Fruit fly (Drosophila melanogaster) whole organism, embryonic: ENCODE results near the gene dia.
A peak's percentile ranks its signal among the peaks of the same experiment; 100 is the strongest.

ENCODE experiments used
- B-H2 ChIP-seq: fragments of 200-800 bp; sonication (Bioruptor generic); optimal IDR thresholded peaks from 2 replicates; lab custom pipeline; 2018; ENCODE audit warnings: missing biosample characterization, mild to moderate bottlenecking, missing genetic modification characterization
- Blimp-1 ChIP-seq: fragments of 200-800 bp; sonication (Bioruptor generic); optimal IDR thresholded peaks from 3 replicates; lab custom pipeline; 2018; ENCODE audit warnings: missing biosample characterization, missing genetic modification characterization, mild to moderate bottlenecking, moderate library complexity, missing genetic modification reagents
- BtbVII ChIP-seq: fragments of 200-800 bp; sonication (Bioruptor generic); optimal IDR thresholded peaks from 3 replicates; lab custom pipeline; 2017; ENCODE audit warnings: missing biosample characterization, mild to moderate bottlenecking, missing genetic modification characterization
- CG13894 ChIP-seq: fragments of 200-800 bp; sonication (Bioruptor generic); optimal IDR thresholded peaks from 3 replicates; lab custom pipeline; 2018; ENCODE audit warnings: missing biosample characterization, mild to moderate bottlenecking, missing genetic modification characterization, moderate library complexity
- CG14667 ChIP-seq: fragments of 200-800 bp; sonication (Bioruptor generic); IDR thresholded peaks from 2 replicates; pipeline ENCODE4 v1.3.6; 2022; ENCODE audit warnings: missing biosample characterization, missing genetic modification characterization
- CG1602 ChIP-seq: fragments of 200-800 bp; sonication (Bioruptor generic); optimal IDR thresholded peaks from 3 replicates; lab custom pipeline; 2016; ENCODE audit warnings: missing biosample characterization, missing genetic modification characterization
- CG16863 ChIP-seq: fragments of 200-800 bp; sonication (Bioruptor generic); optimal IDR thresholded peaks from 3 replicates; lab custom pipeline; 2016; ENCODE audit warnings: missing biosample characterization, missing genetic modification characterization
- CG17359 ChIP-seq: fragments of 200-800 bp; sonication (Bioruptor generic); optimal IDR thresholded peaks from 3 replicates; lab custom pipeline; 2018; ENCODE audit warnings: missing biosample characterization, mild to moderate bottlenecking, missing genetic modification characterization, moderate library complexity
- CG17385 ChIP-seq: fragments of 200-800 bp; sonication (Bioruptor generic); optimal IDR thresholded peaks from 3 replicates; lab custom pipeline; 2018; ENCODE audit warnings: missing biosample characterization, mild to moderate bottlenecking, missing genetic modification characterization
- CG18476 ChIP-seq: fragments of 200-800 bp; sonication (Bioruptor generic); optimal IDR thresholded peaks from 2 replicates; lab custom pipeline; 2016; ENCODE audit warnings: missing biosample characterization, mild to moderate bottlenecking, missing genetic modification characterization
- CG2889 ChIP-seq: fragments of 200-800 bp; sonication (Bioruptor generic); IDR thresholded peaks from 3 replicates; pipeline ENCODE4 v1.3.6; 2022; ENCODE audit warnings: missing biosample characterization, missing genetic modification characterization
- CG32772 ChIP-seq: fragments of 200-800 bp; sonication (Bioruptor generic); IDR thresholded peaks from 2 replicates; pipeline ENCODE4 v1.3.6; 2022; ENCODE audit warnings: missing biosample characterization, missing genetic modification characterization
- CG33557 ChIP-seq: fragments of 200-800 bp; sonication (Bioruptor generic); optimal IDR thresholded peaks from 2 replicates; lab custom pipeline; 2019; ENCODE audit warnings: missing biosample characterization, mild to moderate bottlenecking, missing genetic modification characterization, moderate library complexity
- CG3407 ChIP-seq: fragments of 200-800 bp; sonication (Bioruptor generic); optimal IDR thresholded peaks from 2 replicates; lab custom pipeline; 2018; ENCODE audit warnings: missing biosample characterization, mild to moderate bottlenecking, missing genetic modification characterization
- CG34376 ChIP-seq: fragments of 200-800 bp; sonication (Bioruptor generic); optimal IDR thresholded peaks from 2 replicates; lab custom pipeline; 2018; ENCODE audit warnings: missing biosample characterization, mild to moderate bottlenecking, missing genetic modification characterization
- CG3995 ChIP-seq: fragments of 200-800 bp; sonication (Bioruptor generic); optimal IDR thresholded peaks from 3 replicates; lab custom pipeline; 2016; ENCODE audit warnings: missing biosample characterization, missing genetic modification characterization
- CG4282 ChIP-seq: fragments of 200-800 bp; sonication (Bioruptor generic); optimal IDR thresholded peaks from 2 replicates; lab custom pipeline; 2016; ENCODE audit warnings: missing biosample characterization, missing genetic modification characterization
- CG4820 ChIP-seq: fragments of 200-800 bp; sonication (Bioruptor generic); optimal IDR thresholded peaks from 3 replicates; lab custom pipeline; 2016; ENCODE audit warnings: missing biosample characterization, missing genetic modification characterization
- CG5180 ChIP-seq: fragments of 200-800 bp; sonication (Bioruptor generic); optimal IDR thresholded peaks from 3 replicates; lab custom pipeline; 2017; ENCODE audit warnings: missing biosample characterization, missing genetic modification characterization, mild to moderate bottlenecking, moderate library complexity, missing genetic modification reagents
- CG5245 ChIP-seq: fragments of 200-800 bp; sonication (Bioruptor generic); optimal IDR thresholded peaks from 3 replicates; lab custom pipeline; 2016; ENCODE audit warnings: missing biosample characterization, missing genetic modification characterization
- CG8765 ChIP-seq: fragments of 200-800 bp; sonication (Bioruptor generic); IDR thresholded peaks from 2 replicates; pipeline ENCODE4 v1.3.6; 2022; ENCODE audit warnings: missing biosample characterization, missing genetic modification characterization
- Doc2 ChIP-seq: fragments of 200-800 bp; sonication (Bioruptor generic); IDR thresholded peaks from 2 replicates; pipeline ENCODE4 v1.3.6; 2022; ENCODE audit warnings: missing biosample characterization, missing genetic modification characterization
- Drgx ChIP-seq: fragments of 200-800 bp; sonication (Bioruptor generic); IDR thresholded peaks from 2 replicates; pipeline ENCODE4 v1.3.6; 2022; ENCODE audit warnings: missing biosample characterization, missing genetic modification characterization
- E2f2 ChIP-seq: fragments of 200-800 bp; sonication (Bioruptor generic); IDR thresholded peaks from 2 replicates; pipeline ENCODE4 v1.3.6; 2022; ENCODE audit warnings: missing biosample characterization, missing genetic modification characterization
- ERR ChIP-seq: fragments of 200-800 bp; sonication (Bioruptor generic); optimal IDR thresholded peaks from 2 replicates; lab custom pipeline; 2016; ENCODE audit warnings: missing biosample characterization, missing genetic modification characterization
- Eip74EF ChIP-seq, 2 experiments: fragments of 200-800 bp in 1 of 2; fragments of >200 bp in 1 of 2; sonication (Bioruptor generic) in 1 of 2; optimal IDR thresholded peaks; 2 replicates each; lab custom pipeline; 2017 to 2019; ENCODE audit warnings: missing biosample characterization in 2 of 2, missing genetic modification characterization in 2 of 2, mild to moderate bottlenecking in 1 of 2, moderate library complexity in 1 of 2
- Fer3 ChIP-seq: fragments of 200-800 bp; sonication (Bioruptor generic); optimal IDR thresholded peaks from 2 replicates; lab custom pipeline; 2018; ENCODE audit warnings: missing biosample characterization, mild to moderate bottlenecking, missing genetic modification characterization, moderate library complexity
- HLH3B ChIP-seq: fragments of 200-800 bp; sonication (Bioruptor generic); IDR thresholded peaks from 2 replicates; pipeline ENCODE4 v1.3.6; 2022; ENCODE audit warnings: missing biosample characterization, missing genetic modification characterization
- HmgD ChIP-seq: fragments of 200-800 bp; sonication (Bioruptor generic); optimal IDR thresholded peaks from 3 replicates; lab custom pipeline; 2016; ENCODE audit warnings: missing biosample characterization, missing genetic modification characterization
- MTF-1 ChIP-seq: fragments of 200-800 bp; sonication (Bioruptor generic); optimal IDR thresholded peaks from 2 replicates; lab custom pipeline; 2018; ENCODE audit warnings: missing biosample characterization, mild to moderate bottlenecking, missing genetic modification characterization, borderline replicate concordance
- Meics ChIP-seq: fragments of 200-800 bp; sonication (Bioruptor generic); optimal IDR thresholded peaks from 2 replicates; lab custom pipeline; 2017; ENCODE audit warnings: missing biosample characterization, mild to moderate bottlenecking, missing genetic modification characterization
- Nf-YB ChIP-seq: fragments of 200-800 bp; sonication (Bioruptor generic); optimal IDR thresholded peaks from 3 replicates; lab custom pipeline; 2019; ENCODE audit warnings: missing biosample characterization, mild to moderate bottlenecking, missing genetic modification characterization, moderate library complexity
- Ptx1 ChIP-seq: fragments of 200-800 bp; sonication (Bioruptor generic); IDR thresholded peaks from 2 replicates; pipeline ENCODE4 v1.3.6; 2022; ENCODE audit warnings: missing biosample characterization, missing genetic modification characterization
- Rfx ChIP-seq: fragments of 200-800 bp; sonication (Bioruptor generic); IDR thresholded peaks from 2 replicates; pipeline ENCODE4 v1.3.6; 2022; ENCODE audit warnings: missing biosample characterization, missing genetic modification characterization
- ase ChIP-seq: fragments of 200-800 bp; sonication (Bioruptor generic); IDR thresholded peaks from 3 replicates; pipeline ENCODE4 v1.3.6; 2022; ENCODE audit warnings: missing biosample characterization, missing genetic modification characterization
- caup ChIP-seq: fragments of 200-800 bp; sonication (Bioruptor generic); optimal IDR thresholded peaks from 3 replicates; lab custom pipeline; 2017; ENCODE audit warnings: missing biosample characterization, mild to moderate bottlenecking, missing genetic modification characterization, moderate library complexity; ENCODE audit not compliant: severe bottlenecking
- chm ChIP-seq: fragments of 200-800 bp; sonication (Bioruptor generic); IDR thresholded peaks from 2 replicates; pipeline ENCODE4 v1.3.6; 2022; ENCODE audit warnings: missing biosample characterization, missing genetic modification characterization
- da ChIP-seq: fragments of 200-800 bp; sonication (Bioruptor generic); optimal IDR thresholded peaks from 2 replicates; lab custom pipeline; 2016; ENCODE audit warnings: missing biosample characterization, missing genetic modification characterization
- dmrt99B ChIP-seq: fragments of 200-800 bp; sonication (Bioruptor generic); optimal IDR thresholded peaks from 2 replicates; lab custom pipeline; 2018; ENCODE audit warnings: missing biosample characterization, mild to moderate bottlenecking, missing genetic modification characterization, moderate library complexity
- ems ChIP-seq: fragments of 200-800 bp; sonication (Bioruptor generic); optimal IDR thresholded peaks from 3 replicates; lab custom pipeline; 2016; ENCODE audit warnings: missing biosample characterization, missing genetic modification characterization
- gsb-n ChIP-seq: fragments of 200-800 bp; sonication (Bioruptor generic); optimal IDR thresholded peaks from 3 replicates; lab custom pipeline; 2018; ENCODE audit warnings: missing biosample characterization, mild to moderate bottlenecking, missing genetic modification characterization
- her ChIP-seq: fragments of 200-800 bp; sonication (Bioruptor generic); optimal IDR thresholded peaks from 2 replicates; lab custom pipeline; 2016; ENCODE audit warnings: missing biosample characterization, missing genetic modification characterization
- hth ChIP-seq: fragments of >200 bp; optimal IDR thresholded peaks from 2 replicates; lab custom pipeline; 2017; ENCODE audit warnings: inconsistent platforms
- kah ChIP-seq: fragments of 200-800 bp; sonication (Bioruptor generic); optimal IDR thresholded peaks from 2 replicates; lab custom pipeline; 2018; ENCODE audit warnings: missing biosample characterization, mild to moderate bottlenecking, missing genetic modification characterization
- ken ChIP-seq: fragments of 200-800 bp; sonication (Bioruptor generic); IDR thresholded peaks from 3 replicates; pipeline ENCODE4 v1.3.6; 2022; ENCODE audit warnings: missing biosample characterization, missing genetic modification characterization
- pum ChIP-seq: fragments of 200-800 bp; sonication (Bioruptor generic); optimal IDR thresholded peaks from 2 replicates; lab custom pipeline; 2016; ENCODE audit warnings: missing biosample characterization, missing genetic modification characterization
- sd ChIP-seq: fragments of 200-800 bp; sonication (Bioruptor generic); optimal IDR thresholded peaks from 3 replicates; lab custom pipeline; 2018; ENCODE audit warnings: missing biosample characterization, mild to moderate bottlenecking, missing genetic modification characterization, moderate library complexity
- tin ChIP-seq: fragments of 200-800 bp; sonication (Bioruptor generic); optimal IDR thresholded peaks from 3 replicates; lab custom pipeline; 2016; ENCODE audit warnings: missing biosample characterization, missing genetic modification characterization
- trem ChIP-seq: fragments of 200-800 bp; optimal IDR thresholded peaks from 3 replicates; lab custom pipeline; 2019; ENCODE audit warnings: missing biosample characterization, mild to moderate bottlenecking, missing genetic modification characterization, moderate library complexity
- trh ChIP-seq: fragments of 200-800 bp; sonication (Bioruptor generic); optimal IDR thresholded peaks from 2 replicates; lab custom pipeline; 2016; ENCODE audit warnings: missing biosample characterization, missing genetic modification characterization
- tx ChIP-seq: fragments of 200-800 bp; sonication (Bioruptor generic); optimal IDR thresholded peaks from 2 replicates; lab custom pipeline; 2016; ENCODE audit warnings: missing biosample characterization, missing genetic modification characterization

dia gene

DNA sequence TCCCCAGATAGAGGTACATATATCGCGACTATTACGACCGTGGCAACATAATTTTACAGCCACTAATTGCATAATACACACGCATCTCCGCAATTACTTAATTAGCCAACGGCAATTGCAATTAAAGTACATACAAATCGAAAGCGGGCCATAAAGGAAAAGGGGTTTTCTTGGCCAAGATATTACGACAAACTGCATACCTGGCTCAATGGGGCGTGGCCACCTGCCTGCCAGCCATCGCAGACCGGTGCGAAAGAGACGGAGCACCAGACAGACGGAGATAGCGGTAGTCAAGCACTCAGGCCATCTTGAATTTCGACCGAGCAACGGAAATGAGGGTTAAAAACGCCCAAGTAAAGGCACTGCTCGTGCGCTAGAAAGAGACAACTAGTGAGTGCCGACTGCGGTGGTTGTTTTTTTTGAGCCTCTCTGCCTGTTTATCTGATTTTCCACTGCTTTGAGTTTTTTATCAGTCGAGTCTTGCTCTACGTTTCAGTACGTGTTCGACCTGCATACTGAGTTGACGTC lies 12.4 kb downstream of the dia start, which contains the start of gene cad (continued):
- TF ChIP-seq CG16863 (no peak), CG8765 (GFP tag; lab: Robert Waterston, UW) (no peak), CG33557 (GFP tag; lab: Kevin White, UChicago) (peak; percentile 5), trh (GFP tag; lab: Kevin White, UChicago) (no peak), E2f2 (peak; percentile 20; the same call in 1 of the 2 replicates), Fer3 (tag; lab: Kevin White, UChicago) (peak; percentile 31), Meics (peak; percentile 39), HLH3B (GFP tag; lab: Robert Waterston, UW) (no peak), CG4820 (GFP tag; lab: Kevin White, UChicago) (no peak), sd (tag; lab: Kevin White, UChicago) (peak; percentile 59), dmrt99B (tag; lab: Kevin White, UChicago) (no peak), CG13894 (tag; lab: Kevin White, UChicago) (no peak), Drgx (GFP tag; lab: Robert Waterston, UW) (peak; percentile 56; the same call in 1 of the 2 replicates), MTF-1 (GFP tag; lab: Kevin White, UChicago) (peak; percentile 44), Nf-YB (GFP tag; lab: Kevin White, UChicago) (peak; percentile 96), CG4282 (no peak), CG18476 (GFP tag; lab: Kevin White, UChicago) (no peak), pum (GFP tag; lab: Kevin White, UChicago) (no peak), kah (GFP tag; lab: Kevin White, UChicago) (no peak), ERR (no peak), Eip74EF (GFP tag; optimal IDR thresholded peaks at IDR 0.05; lab: Kevin White, UChicago) (no peak), CG3995 (GFP tag; lab: Kevin White, UChicago) (no peak), tin (GFP tag; lab: Kevin White, UChicago) (no peak), CG5245 (no peak), CG17359 (tag; lab: Kevin White, UChicago) (peak; percentile 15), chm (GFP tag; lab: Robert Waterston, UW) (peak; percentile 59), trem (tag; lab: Kevin White, UChicago) (no peak), Ptx1 (GFP tag; lab: Robert Waterston, UW) (no peak), ken (GFP tag; lab: Robert Waterston, UW) (no peak), Rfx (GFP tag; lab: Robert Waterston, UW) (peak; percentile 60), CG5180 (GFP tag; lab: Kevin White, UChicago) (peak; percentile 35), ase (GFP tag; lab: Robert Waterston, UW) (no peak), CG2889 (GFP tag; lab: Robert Waterston, UW) (no peak), gsb-n (peak; percentile 30), hth (lab: Kevin White, UChicago) (no peak), CG34376 (GFP tag; lab: Kevin White, UChicago) (peak; percentile 37), CG32772 (GFP tag; lab: Robert Waterston, UW) (peak; percentile 80), Doc2 (GFP tag; lab: Robert Waterston, UW) (no peak), tx (no peak), BtbVII (no peak), B-H2 (GFP tag; lab: Kevin White, UChicago) (peak; percentile 7), CG1602 (GFP tag; lab: Kevin White, UChicago) (no peak), her (GFP tag; lab: Kevin White, UChicago) (peak; percentile 43), ems (GFP tag; lab: Kevin White, UChicago) (no peak), CG17385 (peak; percentile 10), caup (GFP tag; lab: Kevin White, UChicago) (peak; percentile 40), HmgD (GFP tag; lab: Kevin White, UChicago) (peak; percentile 35), CG3407 (GFP tag; lab: Kevin White, UChicago) (no peak), da (GFP tag; lab: Kevin White, UChicago) (no peak), CG14667 (GFP tag; lab: Robert Waterston, UW) (no peak), Blimp-1 (no peak)
